Fruit fly (Drosophila melanogaster): ENCODE measurements around the gene Sytbeta.

The Sytbeta gene

DNA sequence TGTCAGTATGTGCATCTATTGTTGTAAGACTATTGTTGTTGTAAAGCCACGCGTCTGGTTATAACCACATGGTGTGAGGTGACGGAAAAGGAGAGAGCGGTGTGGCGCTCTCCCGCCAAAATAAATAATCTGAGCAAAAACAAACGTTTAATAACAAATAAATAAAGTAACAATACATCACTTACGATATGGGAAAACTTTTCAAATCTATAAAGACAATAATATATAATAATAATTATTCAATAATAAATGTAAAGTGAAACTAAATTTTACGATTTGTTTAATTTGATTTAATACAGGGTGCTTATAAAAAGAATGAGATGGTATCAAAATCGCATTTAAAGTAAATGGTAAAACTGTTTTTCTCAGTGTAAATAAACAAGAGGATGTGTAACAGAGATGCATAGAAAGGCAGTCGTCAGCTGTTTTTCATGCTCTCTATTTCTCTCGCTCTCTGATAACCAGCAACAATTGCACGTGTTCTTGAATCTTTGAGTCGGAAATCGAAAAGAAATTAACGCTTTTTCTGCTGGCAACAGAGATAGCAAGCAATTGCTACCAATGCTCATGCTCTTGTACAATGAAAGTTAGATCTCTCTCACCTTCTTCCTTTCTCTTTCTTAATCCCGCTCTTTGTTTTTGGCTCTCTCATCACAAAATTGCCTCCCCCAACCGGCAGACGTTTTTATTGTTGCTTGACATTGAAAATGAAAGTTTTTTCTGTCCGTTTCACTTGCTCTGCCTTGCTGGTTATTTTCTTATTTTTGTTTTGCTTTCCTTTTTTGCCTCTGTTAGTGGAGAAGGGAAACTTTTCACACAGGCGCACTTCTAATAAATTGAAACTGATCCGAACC lies 34.1 kb upstream of the Sytbeta start (continued):
- TF ChIP-seq CG11902 (GFP tag; optimal IDR thresholded peaks at IDR 0.05): no peak
- peak; percentile 71 for TF ChIP-seq net (GFP tag; optimal IDR thresholded peaks at IDR 0.05)
- TF ChIP-seq CG8119 (GFP tag; IDR thresholded peaks at IDR 0.05): peak; percentile 96
- peak; percentile 72 for TF ChIP-seq CG6808 (GFP tag; optimal IDR thresholded peaks at IDR 0.05)
- peak; percentile 3 for TF ChIP-seq Sox102F (GFP tag; optimal IDR thresholded peaks at IDR 0.05)
- TF ChIP-seq Eip75B (GFP tag; optimal IDR thresholded peaks at IDR 0.05): peak; percentile 81
- peak; percentile 91 for TF ChIP-seq CG6276 (GFP tag; optimal IDR thresholded peaks at IDR 0.05)
- TF ChIP-seq CG8319 (GFP tag; optimal IDR thresholded peaks at IDR 0.05): peak; percentile 62
- TF ChIP-seq salr (GFP tag; optimal IDR thresholded peaks at IDR 0.05): peak in 1 of 2 experiments; percentile 84
- peak; percentile 16 for TF ChIP-seq Sox14 (GFP tag; optimal IDR thresholded peaks at IDR 0.05)

DNA sequence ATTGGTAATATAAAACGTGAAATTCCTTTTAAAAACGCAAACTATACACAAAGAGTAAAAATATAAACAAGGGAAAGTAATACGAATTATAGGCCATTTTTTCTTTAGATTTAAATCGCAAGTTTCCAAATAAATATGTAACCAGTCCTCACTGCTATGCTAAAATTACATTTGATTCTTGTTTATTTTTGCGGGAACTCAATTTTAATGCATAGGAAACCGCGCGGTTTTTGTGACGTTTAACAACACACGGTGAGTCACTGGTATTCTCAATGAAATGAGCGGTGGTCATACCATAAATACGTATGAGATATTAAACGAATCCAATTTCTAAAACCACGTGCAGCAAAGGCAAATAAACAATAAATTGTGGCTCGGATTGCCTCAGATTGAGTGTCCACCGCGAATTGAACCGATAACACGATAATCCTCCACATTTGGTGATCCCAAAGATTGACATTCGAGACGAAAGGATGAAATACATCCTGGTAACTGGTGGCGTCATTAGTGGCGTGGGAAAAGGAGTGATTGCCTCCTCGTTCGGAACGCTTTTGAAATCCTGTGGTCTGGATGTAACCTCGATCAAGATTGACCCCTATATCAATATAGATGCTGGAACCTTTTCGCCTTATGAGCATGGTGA lies 33.2 kb upstream of the Sytbeta start, which contains the start of gene Ctps:
Gene Ctps (plus strand): TSS at position 37 of the 643 bp plus-strand sequence.
- TF ChIP-seq Eip75B (GFP tag; optimal IDR thresholded peaks at IDR 0.05) (no peak), lz (GFP tag; optimal IDR thresholded peaks at IDR 0.05) (peak; percentile 30), fkh (GFP tag; optimal IDR thresholded peaks at IDR 0.05) (peak; percentile 63), Eip78C (GFP tag) (peak; percentile 34), Hr4 (GFP tag; optimal IDR thresholded peaks at IDR 0.05) (no peak), topi (GFP tag; optimal IDR thresholded peaks at IDR 0.05) (peak; percentile 18), CG6854 (GFP tag; optimal IDR thresholded peaks at IDR 0.05) (peak; percentile 18), pdm3 (GFP tag; optimal IDR thresholded peaks at IDR 0.05) (peak; percentile 6), acj6 (GFP tag; optimal IDR thresholded peaks at IDR 0.05) (no peak), CG15336 (GFP tag; IDR thresholded peaks at IDR 0.05) (0 out of 2 replicates have a peak, but pooled peaks have one; percentile 18), salr (GFP tag; optimal IDR thresholded peaks at IDR 0.05) (no peak), CG8319 (GFP tag; optimal IDR thresholded peaks at IDR 0.05) (no peak), Sox14 (GFP tag; optimal IDR thresholded peaks at IDR 0.05) (peak; percentile 8), CG11294 (GFP tag; IDR thresholded peaks at IDR 0.05) (no peak), esn (GFP tag; optimal IDR thresholded peaks at IDR 0.05) (peak; percentile 37), CG6276 (GFP tag; optimal IDR thresholded peaks at IDR 0.05) (no peak), CG10631 (GFP tag; optimal IDR thresholded peaks at IDR 0.05) (peak; percentile 29)

DNA sequence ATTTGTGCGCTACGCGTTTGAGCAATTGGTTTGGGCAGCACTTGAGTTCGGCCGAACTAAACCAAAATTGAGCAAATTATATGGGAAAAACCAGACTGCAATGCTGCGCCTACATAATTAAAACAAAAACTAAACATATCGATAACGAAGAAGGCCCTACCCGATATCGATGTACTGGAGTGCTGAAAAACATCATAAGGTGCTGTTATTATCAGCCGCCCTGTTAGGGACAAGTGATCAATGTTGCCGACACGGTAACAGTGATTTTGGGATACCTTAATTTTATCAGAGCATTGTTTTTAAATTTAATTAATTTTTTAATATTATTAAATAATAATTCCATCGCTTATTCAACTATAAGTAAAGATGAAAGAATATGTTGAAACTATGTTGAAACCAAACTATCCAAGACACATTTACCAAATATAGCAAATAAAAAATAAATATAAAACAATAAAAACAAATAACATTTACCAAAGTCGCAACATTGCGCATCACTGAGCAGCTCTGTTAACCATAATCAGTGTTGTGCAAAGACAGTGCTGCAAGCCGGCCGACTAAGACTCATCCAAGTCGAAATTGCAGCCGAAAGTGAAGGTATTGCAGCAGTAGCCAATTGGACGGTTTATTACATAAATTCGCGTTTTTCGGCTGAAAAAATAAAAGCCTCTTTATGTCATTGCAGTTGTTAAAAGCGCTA lies 30.0 kb upstream of the Sytbeta start, which contains the start of the genes sstn, Plp and GlyRS:
Gene sstn (minus strand): TSS at position 131 of the 700 bp plus-strand sequence.
Gene Plp (minus strand): TSS at position 136 of the 700 bp plus-strand sequence.
Gene GlyRS (plus strand): TSS at position 554 of the 700 bp plus-strand sequence.
- TF ChIP-seq eg (GFP tag; IDR thresholded peaks at IDR 0.05) (no peak), CG11762 (GFP tag; optimal IDR thresholded peaks at IDR 0.05; ENCODE audit: insufficient read depth) (no peak), esn (GFP tag; optimal IDR thresholded peaks at IDR 0.05) (peak; percentile 20), CG16779 (tag; optimal IDR thresholded peaks at IDR 0.05) (peak; percentile 0), Hr38 (GFP tag; optimal IDR thresholded peaks at IDR 0.05) (no peak), cyc (GFP tag; optimal IDR thresholded peaks at IDR 0.05) (no peak), dsx (GFP tag; optimal IDR thresholded peaks at IDR 0.05; ENCODE audit: poor library complexity, severe bottlenecking) (peak; percentile 41), CG32006 (GFP tag; optimal IDR thresholded peaks at IDR 0.05) (peak; percentile 45), CG6854 (GFP tag; optimal IDR thresholded peaks at IDR 0.05) (no peak), CG4318 (GFP tag; optimal IDR thresholded peaks at IDR 0.05) (no peak), Lpt (GFP tag; optimal IDR thresholded peaks at IDR 0.05) (no peak), CG6792 (GFP tag; optimal IDR thresholded peaks at IDR 0.05) (peak; percentile 17), Ets96B (tag; optimal IDR thresholded peaks at IDR 0.05) (peak; percentile 28), Sox14 (GFP tag; optimal IDR thresholded peaks at IDR 0.05) (no peak), CG31627 (GFP tag; optimal IDR thresholded peaks at IDR 0.05) (no peak), Eip75B (GFP tag; optimal IDR thresholded peaks at IDR 0.05) (peak; percentile 12), spab (GFP tag; optimal IDR thresholded peaks at IDR 0.05) (no peak), CG10669 (GFP tag; optimal IDR thresholded peaks at IDR 0.05) (no peak), CG3032 (tag; optimal IDR thresholded peaks at IDR 0.05) (peak; percentile 33), CG6276 (GFP tag; optimal IDR thresholded peaks at IDR 0.05) (no peak), salr (GFP tag; optimal IDR thresholded peaks at IDR 0.05) (peak in 1 of 2 experiments; percentile 19), fd85E (GFP tag; optimal IDR thresholded peaks at IDR 0.05) (no peak), acj6 (GFP tag; optimal IDR thresholded peaks at IDR 0.05) (peak; percentile 36), CG15336 (GFP tag; IDR thresholded peaks at IDR 0.05) (0 out of 2 replicates have a peak, but pooled peaks have one; percentile 23), CG8632 (GFP tag; optimal IDR thresholded peaks at IDR 0.05) (peak; percentile 28), dac (GFP tag; optimal IDR thresholded peaks at IDR 0.05) (no peak), vri (GFP tag; optimal IDR thresholded peaks at IDR 0.05) (peak; percentile 24), pdm3 (GFP tag; optimal IDR thresholded peaks at IDR 0.05) (peak; percentile 29), CG8119 (GFP tag; IDR thresholded peaks at IDR 0.05) (no peak), CG8319 (GFP tag; optimal IDR thresholded peaks at IDR 0.05) (no peak)
